Fruit fly (Drosophila melanogaster) Kc167 (cell line): Measurements from ENCODE around the gene CG3552.

Source experiments
- Myc ChIP-seq: fragments of >200 bp; optimal IDR thresholded peaks from 2 replicates; lab custom pipeline; 2017; ENCODE audit warnings: missing external identifiers
- Sin3A ChIP-seq: fragments of >200 bp; optimal IDR thresholded peaks from 2 replicates; lab custom pipeline; 2018; ENCODE audit warnings: missing external identifiers
- h ChIP-seq: fragments of >200 bp; optimal IDR thresholded peaks from 3 replicates; lab custom pipeline; 2018; ENCODE audit warnings: missing external identifiers
- insv ChIP-seq: fragments of >200 bp; optimal IDR thresholded peaks from 3 replicates; lab custom pipeline; 2018; ENCODE audit warnings: missing external identifiers
- psq ChIP-seq: fragments of >200 bp; optimal IDR thresholded peaks from 2 replicates; lab custom pipeline; 2017; ENCODE audit warnings: missing external identifiers

- no peak for TF ChIP-seq Myc (lab: Kevin White, UChicago)
- TF ChIP-seq h (lab: Kevin White, UChicago): no peak
- TF ChIP-seq Sin3A (lab: Kevin White, UChicago): no peak
- TF ChIP-seq psq (lab: Kevin White, UChicago): no peak
- TF ChIP-seq insv (lab: Kevin White, UChicago): no peak
Observed at dm6 chr3L:9424528-9424911, 31.6 kb upstream of the CG3552 start.
